Fruit fly (Drosophila melanogaster): ENCODE data around the gene FeCH.

- TF ChIP-seq usp (GFP tag; optimal IDR thresholded peaks at IDR 0.05) (no peak), EcR (GFP tag; optimal IDR thresholded peaks at IDR 0.05) (no peak), pan (optimal IDR thresholded peaks at IDR 0.05) (no peak), CG8478 (optimal IDR thresholded peaks at IDR 0.05) (no peak), psq (optimal IDR thresholded peaks at IDR 0.05) (no peak), Dll (optimal IDR thresholded peaks at IDR 0.05) (no peak)
These were observed 40.1 kb downstream of the FeCH start, which contains the start of the genes betaGlu and sip3 for dm6 chr3R:31771790-31772576.

Measured in whole organism.